Fruit fly (Drosophila melanogaster) whole organism, prepupa: ENCODE data around the gene CG14958.

Source experiments
- CG1621 ChIP-seq: fragments of 200-800 bp; sonication (Bioruptor generic); optimal IDR thresholded peaks from 3 replicates; lab custom pipeline; 2018; ENCODE audit warnings: missing biosample characterization, mild to moderate bottlenecking, missing genetic modification characterization
- svp ChIP-seq: fragments of 200-800 bp; sonication (Bioruptor generic); peaks from one replicate; lab custom pipeline; 2016; ENCODE audit warnings: missing biosample characterization, missing genetic modification characterization

- TF ChIP-seq svp (GFP tag; lab: Kevin White, UChicago) (no peak), CG1621 (tag; lab: Kevin White, UChicago) (no peak)
Measured at dm6 chr3L:3203062-3203461, 13.3 kb downstream of the CG14958 start, which contains the start of gene CG32271.
